Worm (Caenorhabditis elegans) whole organism, L2 larva: ENCODE results near the gene C27F2.7.
A peak's percentile ranks its signal among the peaks of the same experiment; 100 is the strongest.

Source experiments
- R02D3.7 ChIP-seq: fragments of 150-350 bp; optimal IDR thresholded peaks from 2 replicates; lab custom pipeline; 2014; ENCODE audit warnings: missing biosample characterization, missing genetic modification characterization
- aly-2 ChIP-seq: fragments of 150-350 bp; optimal IDR thresholded peaks from 2 replicates; lab custom pipeline; 2014; ENCODE audit warnings: missing biosample characterization, missing genetic modification characterization
- blmp-1 ChIP-seq: sonication (generic microtip); optimal IDR thresholded peaks from 2 replicates; lab custom pipeline; 2017; ENCODE audit warnings: missing genetic modification characterization, mild to moderate bottlenecking, missing compliant biosample characterization, antibody characterized with exemption, moderate library complexity; ENCODE audit not compliant: insufficient read depth
- crh-2 ChIP-seq: sonication (generic microtip); optimal IDR thresholded peaks from 2 replicates; lab custom pipeline; 2017; ENCODE audit warnings: missing biosample characterization, missing genetic modification characterization
- egl-27 ChIP-seq: sonication (generic microtip); optimal IDR thresholded peaks from 3 replicates; lab custom pipeline; 2017; ENCODE audit warnings: missing biosample characterization, missing genetic modification reagents, missing genetic modification characterization
- mab-5 ChIP-seq: fragments of 150-350 bp; optimal IDR thresholded peaks from 2 replicates; lab custom pipeline; 2014; ENCODE audit warnings: missing biosample characterization, missing genetic modification characterization
- mbf-1 ChIP-seq: sonication (generic microtip); optimal IDR thresholded peaks from 2 replicates; lab custom pipeline; 2017; ENCODE audit warnings: missing biosample characterization, missing genetic modification characterization
- nhr-23 ChIP-seq: fragments of 150-350 bp; optimal IDR thresholded peaks from 2 replicates; lab custom pipeline; 2014; ENCODE audit warnings: missing biosample characterization, missing genetic modification reagents, missing genetic modification characterization
- zag-1 ChIP-seq: fragments of 150-350 bp; optimal IDR thresholded peaks from 2 replicates; lab custom pipeline; 2014; ENCODE audit warnings: missing biosample characterization, missing genetic modification characterization

DNA sequence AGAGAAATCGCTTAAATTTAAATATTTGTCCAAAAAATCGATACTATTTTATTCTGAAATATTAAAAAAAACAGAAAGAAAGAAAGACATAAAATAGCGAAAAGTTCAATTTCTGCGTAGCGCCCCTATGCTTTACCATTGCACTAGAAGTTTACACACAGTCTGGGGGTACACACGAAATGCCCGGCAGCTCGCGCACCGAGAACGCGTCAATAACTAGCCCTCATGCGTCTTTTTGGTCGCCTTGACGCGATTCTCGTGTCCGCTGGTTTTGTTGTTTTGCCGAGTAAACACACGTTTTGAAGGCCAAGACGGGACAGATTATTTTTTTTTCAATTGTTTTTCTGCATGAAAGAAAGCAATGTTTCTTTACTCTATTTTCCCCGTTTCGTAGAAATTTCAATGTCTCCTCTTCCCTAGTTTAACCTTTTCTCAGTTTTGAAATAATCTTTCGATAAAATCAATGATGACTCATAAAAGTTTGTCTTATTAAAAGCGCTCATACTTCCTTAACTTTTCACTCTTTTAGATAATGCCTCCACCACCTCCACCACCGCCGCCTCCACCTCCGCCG lies 33.9 kb upstream of the C27F2.7 start, which contains the start of gene wip-1:
- peak; percentile 52 for TF ChIP-seq mbf-1 (tag; lab: Kevin White, UChicago)
- TF ChIP-seq crh-2 (tag; lab: Kevin White, UChicago) = peak; percentile 99
- peak; percentile 44 for TF ChIP-seq R02D3.7
- TF ChIP-seq aly-2 (tag; lab: Kevin White, UChicago) = no peak
- TF ChIP-seq zag-1 (tag; lab: Kevin White, UChicago) = peak; percentile 94
- peak; percentile 96 for TF ChIP-seq mab-5 (tag; lab: Kevin White, UChicago)
- peak; percentile 71 for TF ChIP-seq egl-27 (tag; lab: Kevin White, UChicago)
- TF ChIP-seq nhr-23 (tag; lab: Kevin White, UChicago) = no peak
- TF ChIP-seq blmp-1 (tag; lab: Kevin White, UChicago) = peak; percentile 84
